Fruit fly (Drosophila melanogaster) whole organism, embryonic: ENCODE measurements around the gene CG5781.

Experiments used
- Bteb2 ChIP-seq: fragments of 200-800 bp; sonication (Bioruptor generic); optimal IDR thresholded peaks from 2 replicates; lab custom pipeline; 2016; ENCODE audit warnings: missing biosample characterization, missing genetic modification characterization
- CG10321 ChIP-seq: fragments of 200-800 bp; sonication (Bioruptor generic); IDR thresholded peaks from 2 replicates; pipeline ENCODE4 v1.3.6; 2022; ENCODE audit warnings: missing biosample characterization, missing genetic modification characterization
- CG11456 ChIP-seq: fragments of 200-800 bp; sonication (Bioruptor generic); IDR thresholded peaks from 3 replicates; pipeline ENCODE4 v1.3.6; 2022; ENCODE audit warnings: missing biosample characterization, missing genetic modification characterization
- CG12236 ChIP-seq: fragments of 200-800 bp; sonication (Bioruptor generic); optimal IDR thresholded peaks from 2 replicates; lab custom pipeline; 2016; ENCODE audit warnings: missing biosample characterization, missing genetic modification characterization
- CG12942 ChIP-seq: fragments of 200-800 bp; sonication (Bioruptor generic); optimal IDR thresholded peaks from 3 replicates; lab custom pipeline; 2016; ENCODE audit warnings: missing biosample characterization, missing genetic modification characterization
- CG14014 ChIP-seq: fragments of 200-800 bp; sonication (Bioruptor generic); IDR thresholded peaks from 2 replicates; pipeline ENCODE4 v1.3.6; 2022; ENCODE audit warnings: missing biosample characterization, missing genetic modification characterization
- CG14441 ChIP-seq: fragments of 200-800 bp; sonication (Bioruptor generic); IDR thresholded peaks from 2 replicates; pipeline ENCODE4 v1.3.6; 2022; ENCODE audit warnings: missing biosample characterization, missing genetic modification characterization
- CG17802 ChIP-seq: fragments of 200-800 bp; sonication (Bioruptor generic); optimal IDR thresholded peaks from 2 replicates; lab custom pipeline; 2018; ENCODE audit warnings: missing biosample characterization, mild to moderate bottlenecking, missing genetic modification characterization, moderate library complexity
- CG18011 ChIP-seq: fragments of 200-800 bp; sonication (Bioruptor generic); optimal IDR thresholded peaks from 2 replicates; lab custom pipeline; 2017; ENCODE audit warnings: missing biosample characterization, missing genetic modification characterization, mild to moderate bottlenecking, moderate library complexity, missing genotype
- CG18262 ChIP-seq: fragments of 200-800 bp; optimal IDR thresholded peaks from 3 replicates; lab custom pipeline; 2019; ENCODE audit warnings: missing biosample characterization, mild to moderate bottlenecking, missing genetic modification characterization, moderate library complexity
- CG18764 ChIP-seq: fragments of 200-800 bp; sonication (Bioruptor generic); optimal IDR thresholded peaks from 3 replicates; lab custom pipeline; 2016; ENCODE audit warnings: missing biosample characterization, missing genetic modification characterization
- CG2120 ChIP-seq: fragments of 200-800 bp; sonication (Bioruptor generic); optimal IDR thresholded peaks from 3 replicates; lab custom pipeline; 2016; ENCODE audit warnings: missing biosample characterization, missing genetic modification characterization
- CG2129 ChIP-seq: fragments of 200-800 bp; sonication (Bioruptor generic); IDR thresholded peaks from 2 replicates; pipeline ENCODE4 v1.3.6; 2022; ENCODE audit warnings: missing biosample characterization, missing genetic modification characterization; ENCODE audit not compliant: partially characterized antibody
- CG2199 ChIP-seq: fragments of 200-800 bp; sonication (Bioruptor generic); IDR thresholded peaks from 3 replicates; pipeline ENCODE4 v1.3.6; 2022; ENCODE audit warnings: missing biosample characterization, missing genetic modification characterization
- CG3838 ChIP-seq: fragments of 200-800 bp; sonication (Bioruptor generic); optimal IDR thresholded peaks from 3 replicates; lab custom pipeline; 2016; ENCODE audit warnings: missing biosample characterization, missing genetic modification characterization
- CG5180 ChIP-seq: fragments of 200-800 bp; sonication (Bioruptor generic); optimal IDR thresholded peaks from 3 replicates; lab custom pipeline; 2017; ENCODE audit warnings: missing biosample characterization, missing genetic modification characterization, mild to moderate bottlenecking, moderate library complexity, missing genetic modification reagents
- CG7357 ChIP-seq: fragments of 200-800 bp; sonication (Bioruptor generic); IDR thresholded peaks from 3 replicates; pipeline ENCODE4 v1.3.6; 2022; ENCODE audit warnings: missing biosample characterization, missing genetic modification characterization
- CG8281 ChIP-seq: fragments of 200-800 bp; sonication (Bioruptor generic); optimal IDR thresholded peaks from 2 replicates; lab custom pipeline; 2018; ENCODE audit warnings: missing biosample characterization, mild to moderate bottlenecking, missing genetic modification characterization, moderate library complexity
- CG9609 ChIP-seq: fragments of 200-800 bp; sonication (Bioruptor generic); optimal IDR thresholded peaks from 3 replicates; lab custom pipeline; 2016; ENCODE audit warnings: missing biosample characterization, missing genetic modification characterization
- Camta ChIP-seq: fragments of 200-800 bp; sonication (Bioruptor generic); optimal IDR thresholded peaks from 2 replicates; lab custom pipeline; 2016; ENCODE audit warnings: missing biosample characterization, missing genetic modification characterization
- Dll ChIP-seq: fragments of 200-800 bp; sonication (Bioruptor generic); IDR thresholded peaks from 4 replicates; pipeline ENCODE4 v1.3.6; 2022; ENCODE audit warnings: missing biosample characterization, missing genetic modification characterization; ENCODE audit not compliant: partially characterized antibody
- Ets65A ChIP-seq: fragments of 200-800 bp; sonication (Bioruptor generic); peaks from one replicate; lab custom pipeline; 2016; ENCODE audit warnings: missing biosample characterization, missing genetic modification characterization
- HLH4C ChIP-seq: fragments of 200-800 bp; sonication (Bioruptor generic); IDR thresholded peaks from 3 replicates; pipeline ENCODE4 v1.3.6; 2022; ENCODE audit warnings: missing biosample characterization, missing genetic modification characterization; ENCODE audit not compliant: partially characterized antibody
- HmgZ ChIP-seq: fragments of 200-800 bp; sonication (Bioruptor generic); optimal IDR thresholded peaks from 2 replicates; lab custom pipeline; 2018; ENCODE audit warnings: missing biosample characterization, mild to moderate bottlenecking, missing genetic modification characterization
- Meics ChIP-seq: fragments of 200-800 bp; sonication (Bioruptor generic); optimal IDR thresholded peaks from 2 replicates; lab custom pipeline; 2017; ENCODE audit warnings: missing biosample characterization, mild to moderate bottlenecking, missing genetic modification characterization
- Optix ChIP-seq: fragments of 200-800 bp; sonication (Bioruptor generic); IDR thresholded peaks from 3 replicates; pipeline ENCODE4 v1.3.6; 2022; ENCODE audit warnings: missing biosample characterization, missing genetic modification characterization
- PHDP ChIP-seq: fragments of 200-800 bp; sonication (Bioruptor generic); optimal IDR thresholded peaks from 3 replicates; lab custom pipeline; 2018; ENCODE audit warnings: missing biosample characterization, mild to moderate bottlenecking, missing genetic modification characterization, moderate library complexity
- Pdp1 ChIP-seq, 2 experiments: fragments of 200-800 bp; sonication (Bioruptor generic); optimal IDR thresholded peaks; 3 replicates each; lab custom pipeline; 2016; ENCODE audit warnings: missing biosample characterization in 2 of 2, missing genetic modification characterization in 2 of 2, mild to moderate bottlenecking in 1 of 2, moderate library complexity in 1 of 2
- Stat92E ChIP-seq, 3 experiments: fragments of >200 bp in 2 of 3; fragments of 200-800 bp in 1 of 3; sonication (Bioruptor generic) in 1 of 3; optimal IDR thresholded peaks; 2 replicates each; lab custom pipeline; 2017 to 2019; ENCODE audit warnings: missing biosample characterization in 3 of 3, missing genetic modification characterization in 3 of 3, mild to moderate bottlenecking in 1 of 3, moderate library complexity in 1 of 3
- ash1 ChIP-seq: fragments of 200-800 bp; sonication (Bioruptor generic); optimal IDR thresholded peaks from 2 replicates; lab custom pipeline; 2018; ENCODE audit warnings: missing biosample characterization, mild to moderate bottlenecking, missing genetic modification characterization
- btn ChIP-seq: fragments of 200-800 bp; sonication (Bioruptor generic); optimal IDR thresholded peaks from 2 replicates; lab custom pipeline; 2016; ENCODE audit warnings: missing biosample characterization, missing genetic modification characterization
- cad ChIP-seq: fragments of >200 bp; optimal IDR thresholded peaks from 2 replicates; lab custom pipeline; 2017; ENCODE audit warnings: missing biosample characterization, missing genetic modification characterization
- caup ChIP-seq: fragments of 200-800 bp; sonication (Bioruptor generic); optimal IDR thresholded peaks from 3 replicates; lab custom pipeline; 2017; ENCODE audit warnings: missing biosample characterization, mild to moderate bottlenecking, missing genetic modification characterization, moderate library complexity; ENCODE audit not compliant: severe bottlenecking
- dm ChIP-seq: fragments of 200-800 bp; sonication (Bioruptor generic); optimal IDR thresholded peaks from 3 replicates; lab custom pipeline; 2016; ENCODE audit warnings: missing biosample characterization, missing genetic modification characterization
- gem ChIP-seq: fragments of 200-800 bp; sonication (Bioruptor generic); optimal IDR thresholded peaks from 2 replicates; lab custom pipeline; 2019; ENCODE audit warnings: missing biosample characterization, mild to moderate bottlenecking, missing genetic modification characterization, moderate library complexity
- gsb-n ChIP-seq: fragments of 200-800 bp; sonication (Bioruptor generic); optimal IDR thresholded peaks from 3 replicates; lab custom pipeline; 2018; ENCODE audit warnings: missing biosample characterization, mild to moderate bottlenecking, missing genetic modification characterization
- lmd ChIP-seq: fragments of 200-800 bp; sonication (Bioruptor generic); IDR thresholded peaks from 2 replicates; pipeline ENCODE4 v1.3.6; 2022; ENCODE audit warnings: missing biosample characterization, missing genetic modification characterization
- mam ChIP-seq: fragments of 200-800 bp; sonication (Bioruptor generic); optimal IDR thresholded peaks from 3 replicates; lab custom pipeline; 2016; ENCODE audit warnings: missing biosample characterization, missing genetic modification characterization
- otp ChIP-seq: fragments of 200-800 bp; sonication (Bioruptor generic); IDR thresholded peaks from 3 replicates; pipeline ENCODE4, ENCODE4 v1.3.6; 2022; ENCODE audit warnings: missing biosample characterization, missing genetic modification characterization
- phol ChIP-seq: fragments of 200-800 bp; sonication (Bioruptor generic); optimal IDR thresholded peaks from 3 replicates; lab custom pipeline; 2018; ENCODE audit warnings: missing biosample characterization, mild to moderate bottlenecking, missing genetic modification characterization, moderate library complexity
- salm ChIP-seq: fragments of 200-800 bp; sonication (Bioruptor generic); optimal IDR thresholded peaks from 2 replicates; lab custom pipeline; 2018; ENCODE audit warnings: missing biosample characterization, mild to moderate bottlenecking, missing genetic modification characterization
- sd ChIP-seq: fragments of 200-800 bp; sonication (Bioruptor generic); optimal IDR thresholded peaks from 3 replicates; lab custom pipeline; 2018; ENCODE audit warnings: missing biosample characterization, mild to moderate bottlenecking, missing genetic modification characterization, moderate library complexity
- sens ChIP-seq: fragments of 200-800 bp; sonication (Bioruptor generic); peaks from one replicate; lab custom pipeline; 2016; ENCODE audit warnings: missing biosample characterization, missing genetic modification characterization
- sna ChIP-seq: fragments of 200-800 bp; sonication (Bioruptor generic); IDR thresholded peaks from 2 replicates; pipeline ENCODE4 v1.3.6; 2022; ENCODE audit warnings: missing biosample characterization, missing genetic modification characterization; ENCODE audit not compliant: partially characterized antibody
- vvl ChIP-seq: fragments of 200-800 bp; sonication (Bioruptor generic); IDR thresholded peaks from 2 replicates; pipeline ENCODE4 v1.3.6; 2022; ENCODE audit warnings: missing biosample characterization, missing genetic modification characterization
- zen2 ChIP-seq: fragments of 200-800 bp; sonication (Bioruptor generic); IDR thresholded peaks from 3 replicates; pipeline ENCODE4 v1.3.6; 2022; ENCODE audit warnings: missing biosample characterization, missing genetic modification characterization; ENCODE audit not compliant: partially characterized antibody
- zfh1 ChIP-seq: fragments of 200-800 bp; sonication (Bioruptor generic); IDR thresholded peaks from 3 replicates; pipeline ENCODE4 v1.3.6; 2022; ENCODE audit warnings: missing biosample characterization, missing genetic modification characterization

CG5781 gene

DNA sequence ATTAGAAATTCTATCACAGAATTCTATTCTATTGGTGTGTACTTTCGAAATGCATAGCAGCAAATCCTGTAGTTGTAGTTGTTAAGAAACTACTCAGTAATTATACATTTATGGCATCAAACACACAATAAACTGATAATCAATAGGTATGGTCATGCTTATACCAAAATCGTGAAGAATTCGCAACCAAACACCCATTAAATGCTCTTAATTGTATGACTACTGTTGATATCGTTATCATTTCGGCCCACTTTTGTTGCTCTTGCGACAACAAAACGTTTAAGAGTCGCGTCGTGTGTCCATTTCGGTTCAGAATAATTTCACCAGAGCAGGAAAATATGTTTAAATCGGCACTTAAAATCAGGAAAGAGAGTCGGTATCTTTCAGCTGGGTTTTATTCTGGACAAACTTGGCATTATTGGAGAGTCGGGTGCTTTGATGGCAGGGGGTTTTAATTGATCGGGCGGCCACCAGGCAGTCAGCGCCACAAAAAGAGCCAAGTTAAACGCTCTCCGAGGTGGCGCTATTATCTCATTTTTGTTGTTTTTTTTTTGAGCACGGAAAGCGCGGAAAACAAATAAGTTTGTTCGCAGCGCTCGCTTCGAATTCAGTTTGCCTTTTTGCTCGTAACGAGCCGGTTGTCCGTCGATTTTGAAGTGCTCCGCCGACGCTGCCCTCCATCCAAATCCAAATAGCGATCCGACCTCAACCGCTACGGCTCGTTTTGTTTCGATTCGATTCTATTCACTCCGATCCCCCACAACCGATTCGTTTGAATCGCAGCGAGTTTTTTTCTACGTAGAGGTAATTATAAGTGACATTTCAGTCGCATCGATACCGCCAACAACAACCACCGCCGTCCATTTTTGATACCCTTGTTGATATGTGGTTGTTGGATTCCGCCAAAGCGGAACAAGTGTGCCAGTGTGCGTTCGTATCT lies 21.6 kb upstream of the CG5781 start, which contains the start of gene MRP (continued):
- no peak for TF ChIP-seq CG18011 (GFP tag; lab: Kevin White, UChicago)
- no peak for TF ChIP-seq gsb-n (tag; lab: Kevin White, UChicago)
- TF ChIP-seq CG2120 (GFP tag; lab: Kevin White, UChicago) = no peak
- peak; percentile 6 for TF ChIP-seq Meics (GFP tag; lab: Kevin White, UChicago)
- TF ChIP-seq CG18764 (GFP tag; lab: Kevin White, UChicago) = no peak
- TF ChIP-seq CG10321 (GFP tag; lab: Robert Waterston, UW) = no peak
- TF ChIP-seq Camta (GFP tag; lab: Kevin White, UChicago) = no peak
- TF ChIP-seq Dll (GFP tag; lab: Robert Waterston, UW) = 0 out of 4 replicates have a peak, but pooled peaks have one; percentile 39
- no peak for TF ChIP-seq CG8281 (tag; lab: Kevin White, UChicago)
- TF ChIP-seq CG14441 = peak; percentile 35; the same call in 1 of the 2 replicates
- TF ChIP-seq CG9609 (GFP tag; lab: Kevin White, UChicago) = no peak
- TF ChIP-seq Ets65A (GFP tag; lab: Kevin White, UChicago) = no peak
- TF ChIP-seq salm (tag; lab: Kevin White, UChicago) = no peak
- no peak for TF ChIP-seq CG3838 (GFP tag; lab: Kevin White, UChicago)
- TF ChIP-seq lmd (GFP tag; lab: Robert Waterston, UW) = no peak
- TF ChIP-seq sens (GFP tag; lab: Kevin White, UChicago) = peak; percentile 30
- TF ChIP-seq CG7357 (GFP tag; lab: Robert Waterston, UW) = no peak
- no peak for TF ChIP-seq otp (GFP tag; lab: Robert Waterston, UW)
- TF ChIP-seq Bteb2 (GFP tag; lab: Kevin White, UChicago) = no peak
- TF ChIP-seq CG12236 (GFP tag; lab: Kevin White, UChicago) = no peak
- no peak for TF ChIP-seq phol (tag; lab: Kevin White, UChicago)
- TF ChIP-seq sna (GFP tag; lab: Robert Waterston, UW) = 0 out of 2 replicates have a peak, but pooled peaks have one; percentile 24
- no peak for TF ChIP-seq CG2129 (GFP tag; lab: Robert Waterston, UW)
- no peak for TF ChIP-seq CG12942 (GFP tag; lab: Kevin White, UChicago)
- TF ChIP-seq HLH4C (GFP tag; lab: Robert Waterston, UW) = peak; percentile 51; the same call in 1 of the 3 replicates
- no peak for TF ChIP-seq Optix (GFP tag; lab: Robert Waterston, UW)
- peak; percentile 78 for TF ChIP-seq sd (tag; lab: Kevin White, UChicago)
- no peak for TF ChIP-seq CG18262 (tag; lab: Kevin White, UChicago)
- TF ChIP-seq CG5180 (GFP tag; lab: Kevin White, UChicago) = peak; percentile 60
- peak; percentile 4 for TF ChIP-seq HmgZ (tag; lab: Kevin White, UChicago)
- TF ChIP-seq CG2199 = peak; percentile 73; the same call in 2 of the 3 replicates
- no peak for TF ChIP-seq zfh1
- no peak for TF ChIP-seq gem (tag; lab: Kevin White, UChicago)
- 0 out of 3 replicates have a peak, but pooled peaks have one; percentile 52 for TF ChIP-seq CG11456 (GFP tag; lab: Robert Waterston, UW)
- peak; percentile 25; the same call in 1 of the 2 replicates for TF ChIP-seq vvl (GFP tag; lab: Robert Waterston, UW)
- TF ChIP-seq Pdp1 (GFP tag; optimal IDR thresholded peaks at IDR 0.05; lab: Kevin White, UChicago) = peak in 1 of 2 experiments; percentile 30
- no peak for TF ChIP-seq ash1
- no peak for TF ChIP-seq btn
- TF ChIP-seq CG17802 (tag; lab: Kevin White, UChicago) = no peak
- TF ChIP-seq caup = peak; percentile 48
- TF ChIP-seq mam (GFP tag; lab: Kevin White, UChicago) = no peak
- TF ChIP-seq dm = no peak
- no peak for TF ChIP-seq PHDP (tag; lab: Kevin White, UChicago)
- no peak for TF ChIP-seq cad
- TF ChIP-seq CG14014 = 0 out of 2 replicates have a peak, but pooled peaks have one; percentile 10
- TF ChIP-seq Stat92E (GFP tag; optimal IDR thresholded peaks at IDR 0.05; lab: Kevin White, UChicago) = no peak
- 0 out of 3 replicates have a peak, but pooled peaks have one; percentile 24 for TF ChIP-seq zen2 (GFP tag; lab: Robert Waterston, UW)
